Worm (Caenorhabditis elegans) whole organism, L4 larva: ENCODE results near the gene R04E5.7.

Experiments
- D1046.2 ChIP-seq: fragments of 200-800 bp; sonication (Bioruptor generic); IDR thresholded peaks from 2 replicates; pipeline ENCODE4 v1.3.6; 2022; ENCODE audit warnings: missing genetic modification characterization, missing compliant biosample characterization
- F49E8.2 ChIP-seq: sonication (generic microtip); optimal IDR thresholded peaks from 2 replicates; lab custom pipeline; 2016; ENCODE audit warnings: missing compliant biosample characterization, mild to moderate bottlenecking, missing genetic modification characterization, borderline replicate concordance
- T20F7.1 ChIP-seq: fragments of 200-800 bp; sonication (Bioruptor generic); optimal IDR thresholded peaks from 2 replicates; lab custom pipeline; 2018; ENCODE audit warnings: mild to moderate bottlenecking, missing genetic modification characterization, missing compliant biosample characterization
- T26A8.4 ChIP-seq: fragments of 200-800 bp; sonication (Bioruptor generic); IDR thresholded peaks from 2 replicates; pipeline ENCODE4 v1.3.6; 2022; ENCODE audit warnings: missing genetic modification characterization, missing compliant biosample characterization
- Y105C5A.15 ChIP-seq: fragments of 200-800 bp; sonication (Bioruptor generic); IDR thresholded peaks from 2 replicates; pipeline ENCODE4 v1.3.6; 2022; ENCODE audit warnings: missing genetic modification characterization, missing compliant biosample characterization
- aha-1 ChIP-seq: fragments of 150-350 bp; peaks from one replicate; lab custom pipeline; 2014; ENCODE audit warnings: missing biosample characterization, missing genetic modification characterization
- aly-2 ChIP-seq: sonication (generic microtip); optimal IDR thresholded peaks from 2 replicates; lab custom pipeline; 2018; ENCODE audit warnings: missing biosample characterization, missing genetic modification characterization
- ama-1 ChIP-seq: fragments of 150-350 bp; optimal IDR thresholded peaks from 2 replicates; lab custom pipeline; 2014; ENCODE audit warnings: inconsistent platforms, mixed read lengths
- arid-1 ChIP-seq: fragments of 200-800 bp; sonication (Bioruptor generic); conservative IDR thresholded peaks from 2 replicates; pipeline ENCODE4 v1.3.6; 2022; ENCODE audit warnings: missing genetic modification reagents, missing genetic modification characterization, missing compliant biosample characterization
- attf-4 ChIP-seq: sonication (generic microtip); optimal IDR thresholded peaks from 3 replicates; lab custom pipeline; 2017; ENCODE audit warnings: missing biosample characterization, missing genetic modification characterization
- ceh-44 ChIP-seq: fragments of 200-800 bp; sonication (Bioruptor generic); IDR thresholded peaks from 2 replicates; pipeline ENCODE4 v1.3.6; 2022; ENCODE audit warnings: missing genetic modification reagents, missing genetic modification characterization, missing compliant biosample characterization
- ceh-62 ChIP-seq: sonication (generic microtip); optimal IDR thresholded peaks from 2 replicates; lab custom pipeline; 2017; ENCODE audit warnings: missing biosample characterization, missing genetic modification characterization
- daf-12 ChIP-seq: fragments of 150-350 bp; optimal IDR thresholded peaks from 2 replicates; lab custom pipeline; 2014; ENCODE audit warnings: missing biosample characterization, missing genetic modification reagents, missing genetic modification characterization
- daf-16 ChIP-seq, 3 experiments: sonication (generic microtip); optimal IDR thresholded peaks; 2 replicates each; lab custom pipeline; 2016 to 2017; ENCODE audit warnings: missing genetic modification characterization in 3 of 3, missing genetic modification reagents in 3 of 3, mild to moderate bottlenecking in 2 of 3, missing compliant biosample characterization in 2 of 3, missing biosample characterization in 1 of 3, moderate library complexity in 1 of 3
- dmd-6 ChIP-seq: fragments of 200-800 bp; sonication (Bioruptor generic); IDR thresholded peaks from 2 replicates; pipeline ENCODE4 v1.3.6; 2022; ENCODE audit warnings: missing genetic modification reagents, missing genetic modification characterization, missing compliant biosample characterization
- egl-43 ChIP-seq: fragments of 200-800 bp; sonication (Bioruptor generic); IDR thresholded peaks from 2 replicates; pipeline ENCODE4 v1.3.6; 2022; ENCODE audit warnings: missing genetic modification reagents, missing genetic modification characterization, missing compliant biosample characterization
- fos-1 ChIP-seq: fragments of 150-350 bp; optimal IDR thresholded peaks from 2 replicates; lab custom pipeline; 2014; ENCODE audit warnings: missing biosample characterization, missing genetic modification characterization
- gei-8 ChIP-seq: fragments of 200-800 bp; sonication (Bioruptor generic); optimal IDR thresholded peaks from 2 replicates; lab custom pipeline; 2018; ENCODE audit warnings: mild to moderate bottlenecking, missing genetic modification characterization, missing compliant biosample characterization
- hlh-11 ChIP-seq: fragments of 200-800 bp; sonication (Bioruptor generic); optimal IDR thresholded peaks from 2 replicates; lab custom pipeline; 2018; ENCODE audit warnings: mild to moderate bottlenecking, missing genetic modification characterization, missing compliant biosample characterization
- lin-1 ChIP-seq: fragments of 200-800 bp; sonication (Bioruptor generic); IDR thresholded peaks from 2 replicates; pipeline ENCODE4 v1.3.6; 2022; ENCODE audit warnings: missing genetic modification reagents, missing genetic modification characterization, missing compliant biosample characterization
- lin-13 ChIP-seq: fragments of 150-350 bp; optimal IDR thresholded peaks from 2 replicates; lab custom pipeline; 2014; ENCODE audit warnings: missing biosample characterization, missing genetic modification reagents, missing genetic modification characterization
- lin-15B ChIP-seq: fragments of 150-350 bp; sonication (generic microtip); optimal IDR thresholded peaks from 3 replicates; lab custom pipeline; 2014; ENCODE audit warnings: missing biosample characterization, missing genetic modification characterization
- lin-29 ChIP-seq: fragments of 200-800 bp; sonication (Bioruptor generic); IDR thresholded peaks from 2 replicates; pipeline ENCODE4 v1.3.6; 2022; ENCODE audit warnings: missing genetic modification reagents, missing genetic modification characterization, missing compliant biosample characterization
- lin-38 ChIP-seq: fragments of 200-800 bp; sonication (Bioruptor generic); IDR thresholded peaks from 2 replicates; pipeline ENCODE4 v1.3.6; 2022; ENCODE audit warnings: missing genetic modification reagents, missing genetic modification characterization, missing compliant biosample characterization
- lsy-2 ChIP-seq, 2 experiments: fragments of 150-350 bp in 1 of 2; sonication (generic microtip) in 1 of 2; optimal IDR thresholded peaks; 2 replicates each; lab custom pipeline; 2014 to 2017; ENCODE audit warnings: missing biosample characterization in 2 of 2, missing genetic modification characterization in 2 of 2
- mdt-29 ChIP-seq: fragments of 200-800 bp; sonication (Bioruptor generic); IDR thresholded peaks from 2 replicates; pipeline ENCODE4 v1.3.6; 2022; ENCODE audit warnings: missing genetic modification reagents, missing genetic modification characterization, missing compliant biosample characterization
- mes-2 ChIP-seq: sonication (generic microtip); optimal IDR thresholded peaks from 2 replicates; lab custom pipeline; 2016; ENCODE audit warnings: missing genotype, mild to moderate bottlenecking, missing genetic modification characterization, missing compliant biosample characterization; ENCODE audit not compliant: poor library complexity, severe bottlenecking
- mxl-2 ChIP-seq: fragments of 200-800 bp; sonication (Bioruptor generic); conservative IDR thresholded peaks from 2 replicates; pipeline ENCODE4 v1.3.6; 2022; ENCODE audit warnings: missing genetic modification reagents, missing genetic modification characterization, missing compliant biosample characterization
- mxl-3 ChIP-seq: fragments of 200-800 bp; sonication (Bioruptor generic); optimal IDR thresholded peaks from 2 replicates; lab custom pipeline; 2018; ENCODE audit warnings: mild to moderate bottlenecking, missing genetic modification characterization, missing compliant biosample characterization
- nhr-111 ChIP-seq: fragments of 200-800 bp; sonication (Bioruptor generic); optimal IDR thresholded peaks from 2 replicates; lab custom pipeline; 2018; ENCODE audit warnings: mild to moderate bottlenecking, missing genetic modification characterization, missing compliant biosample characterization
- nhr-25 ChIP-seq: sonication (generic microtip); optimal IDR thresholded peaks from 2 replicates; lab custom pipeline; 2017; ENCODE audit warnings: missing genetic modification characterization, mild to moderate bottlenecking, missing compliant biosample characterization, antibody characterized with exemption, moderate library complexity, borderline replicate concordance; ENCODE audit not compliant: insufficient read depth
- nhr-48 ChIP-seq: sonication (generic microtip); optimal IDR thresholded peaks from 2 replicates; lab custom pipeline; 2016; ENCODE audit warnings: mild to moderate bottlenecking, missing genetic modification characterization, missing compliant biosample characterization
- pha-4 ChIP-seq, 2 experiments: fragments of 150-350 bp in 1 of 2; fragments of 200-800 bp in 1 of 2; sonication (Bioruptor generic) in 1 of 2; IDR thresholded peaks in 1 of 2; optimal IDR thresholded peaks in 1 of 2; 2 replicates each; pipeline versions ENCODE4 v1.3.6 to Lab custom; 2014 to 2022; ENCODE audit warnings: missing genetic modification characterization in 2 of 2, missing genetic modification reagents in 2 of 2, missing biosample characterization in 1 of 2, missing compliant biosample characterization in 1 of 2
- php-3 ChIP-seq: fragments of 200-800 bp; sonication (Bioruptor generic); IDR thresholded peaks from 2 replicates; pipeline ENCODE4 v1.3.6; 2022; ENCODE audit warnings: missing genetic modification reagents, missing genetic modification characterization, missing compliant biosample characterization
- pqm-1 ChIP-seq: sonication (generic microtip); optimal IDR thresholded peaks from 2 replicates; lab custom pipeline; 2017; ENCODE audit warnings: missing biosample characterization, missing genetic modification characterization
- set-16 ChIP-seq: fragments of 200-800 bp; sonication (Bioruptor generic); IDR thresholded peaks from 2 replicates; pipeline ENCODE4 v1.3.6; 2022; ENCODE audit warnings: missing genetic modification reagents, missing genetic modification characterization, missing compliant biosample characterization
- skn-1 ChIP-seq: fragments of 150-350 bp; optimal IDR thresholded peaks from 2 replicates; lab custom pipeline; 2014; ENCODE audit warnings: missing biosample characterization, missing genetic modification characterization
- snpc-1.2 ChIP-seq: fragments of 200-800 bp; sonication (Bioruptor generic); IDR thresholded peaks from 2 replicates; pipeline ENCODE4 v1.3.6; 2022; ENCODE audit warnings: missing genetic modification reagents, missing genetic modification characterization, missing compliant biosample characterization
- snpc-4 ChIP-seq: fragments of 150-350 bp; optimal IDR thresholded peaks from 2 replicates; lab custom pipeline; 2014; ENCODE audit warnings: missing biosample characterization, missing genetic modification characterization
- tra-1 ChIP-seq: fragments of 200-800 bp; sonication (Bioruptor generic); IDR thresholded peaks from 2 replicates; pipeline ENCODE4 v1.3.6; 2022; ENCODE audit warnings: missing genetic modification reagents, missing genetic modification characterization, missing compliant biosample characterization
- unc-130 ChIP-seq: sonication (generic microtip); optimal IDR thresholded peaks from 2 replicates; lab custom pipeline; 2016; ENCODE audit warnings: missing genetic modification reagents, missing genetic modification characterization, missing compliant biosample characterization
- unc-39 ChIP-seq: sonication (generic microtip); optimal IDR thresholded peaks from 2 replicates; lab custom pipeline; 2017; ENCODE audit warnings: missing biosample characterization, missing genetic modification characterization
- unc-62 ChIP-seq, 3 experiments: fragments of 150-350 bp in 1 of 3; sonication (generic microtip); optimal IDR thresholded peaks in 2 of 3; peaks in 1 of 3; 1 replicate in 1 of 3; 2 replicates in 2 of 3; lab custom pipeline; 2014 to 2017; ENCODE audit warnings: missing biosample characterization in 3 of 3, missing genetic modification characterization in 3 of 3, missing genetic modification reagents in 3 of 3, missing genotype in 1 of 3
- zfp-3 ChIP-seq: fragments of 200-800 bp; sonication (Bioruptor generic); conservative IDR thresholded peaks from 2 replicates; pipeline ENCODE4 v1.3.6; 2022; ENCODE audit warnings: missing genetic modification reagents, missing genetic modification characterization, missing compliant biosample characterization
- ztf-7 ChIP-seq: fragments of 150-350 bp; optimal IDR thresholded peaks from 2 replicates; lab custom pipeline; 2014; ENCODE audit warnings: missing biosample characterization, missing genetic modification characterization

R04E5.7 gene

ce11 chrX:8799925-8800324 is 2.9 kb upstream of the R04E5.7 start:
- TF ChIP-seq unc-62 (GFP tag; optimal IDR thresholded peaks at IDR 0.05 in 1 of 2; lab: Kevin White, UChicago) (peak in 1 of 2 experiments; percentile 50), unc-62 (tag; optimal IDR thresholded peaks at IDR 0.05; lab: Kevin White, UChicago) (no peak), F49E8.2 (tag; lab: Kevin White, UChicago) (no peak), nhr-25 (tag; lab: Kevin White, UChicago) (no peak), zfp-3 (GFP tag; lab: Robert Waterston, UW) (no peak)
- TF ChIP-seq, all 104 proteins: peak for 1

ce11 chrX:8797653-8798052 is 591 bp upstream of the R04E5.7 start:
- TF ChIP-seq unc-62 (GFP tag; optimal IDR thresholded peaks at IDR 0.05 in 1 of 2; lab: Kevin White, UChicago) (peak in 1 of 2 experiments; percentile 95), unc-62 (tag; optimal IDR thresholded peaks at IDR 0.05; lab: Kevin White, UChicago) (no peak), arid-1 (GFP tag; lab: Robert Waterston, UW) (no peak), mxl-2 (no peak)

ce11 chrX:8791821-8792220 is 5.2 kb downstream of the R04E5.7 start, which contains the start of gene chup-1:
chup-1 (plus strand) TSS chrX:8792160.
- TF ChIP-seq fos-1 (tag; lab: Kevin White, UChicago), result no peak
- no peak for TF ChIP-seq snpc-1.2 (GFP tag; lab: Robert Waterston, UW)
- no peak for TF ChIP-seq mdt-29
- no peak for TF ChIP-seq attf-4 (tag; lab: Kevin White, UChicago)
- TF ChIP-seq ztf-7, result no peak
- no peak for TF ChIP-seq T20F7.1
- TF ChIP-seq aly-2, result no peak
- TF ChIP-seq lin-1 (GFP tag; lab: Robert Waterston, UW), result no peak
- TF ChIP-seq T26A8.4 (GFP tag; lab: Robert Waterston, UW), result no peak
- no peak for TF ChIP-seq Y105C5A.15
- no peak for TF ChIP-seq lin-29
- no peak for TF ChIP-seq daf-16 (GFP tag; optimal IDR thresholded peaks at IDR 0.05; lab: Kevin White, UChicago)
- TF ChIP-seq daf-16 (tag; optimal IDR thresholded peaks at IDR 0.05; lab: Kevin White, UChicago), result peak; percentile 51
- TF ChIP-seq tra-1 (GFP tag; lab: Robert Waterston, UW), result no peak
- TF ChIP-seq lin-13, result no peak
- no peak for TF ChIP-seq ama-1 (lab: Kevin White, UChicago)
- TF ChIP-seq aha-1 (tag; lab: Kevin White, UChicago), result peak; percentile 97
- no peak for TF ChIP-seq snpc-4 (tag; lab: Kevin White, UChicago)
- TF ChIP-seq nhr-111, result no peak
- no peak for TF ChIP-seq lin-15B (tag; lab: Kevin White, UChicago)
- peak; percentile 14 for TF ChIP-seq hlh-11
- no peak for TF ChIP-seq ceh-44 (GFP tag; lab: Robert Waterston, UW)
- no peak for TF ChIP-seq nhr-48 (tag; lab: Kevin White, UChicago)
- no peak for TF ChIP-seq pha-4 (GFP tag; IDR thresholded peaks at IDR 0.05; lab: Robert Waterston, UW)
- no peak for TF ChIP-seq pha-4 (tag; optimal IDR thresholded peaks at IDR 0.05; lab: Kevin White, UChicago)
- no peak for TF ChIP-seq D1046.2 (GFP tag; lab: Robert Waterston, UW)
- no peak for TF ChIP-seq egl-43 (GFP tag; lab: Robert Waterston, UW)
- TF ChIP-seq lsy-2 (tag; optimal IDR thresholded peaks at IDR 0.05; lab: Kevin White, UChicago), result peak in 1 of 2 experiments; percentile 34
- no peak for TF ChIP-seq mxl-2
- no peak for TF ChIP-seq F49E8.2 (tag; lab: Kevin White, UChicago)
- no peak for TF ChIP-seq skn-1 (tag; lab: Kevin White, UChicago)
- no peak for TF ChIP-seq pqm-1 (tag; lab: Kevin White, UChicago)
- no peak for TF ChIP-seq unc-130
- no peak for TF ChIP-seq php-3 (GFP tag; lab: Robert Waterston, UW)
- peak; percentile 52 for TF ChIP-seq mes-2 (tag; lab: Kevin White, UChicago)
- no peak for TF ChIP-seq daf-12
- TF ChIP-seq set-16 (GFP tag; lab: Robert Waterston, UW), result no peak
- TF ChIP-seq lin-38 (GFP tag; lab: Robert Waterston, UW), result peak; percentile 77
- TF ChIP-seq ceh-62 (tag; lab: Kevin White, UChicago), result no peak
- no peak for TF ChIP-seq unc-39
- TF ChIP-seq mxl-3 (GFP tag; lab: Kevin White, UChicago), result peak; percentile 46
- TF ChIP-seq gei-8 (GFP tag; lab: Kevin White, UChicago), result no peak
- TF ChIP-seq dmd-6 (GFP tag; lab: Robert Waterston, UW), result 0 out of 2 replicates have a peak, but pooled peaks have one; percentile 13
